Worm (Caenorhabditis elegans) whole organism, mixed stage, embryonic: ENCODE measurements around the gene glt-6.

Experiments
- M03D4.4 ChIP-seq: sonication (generic microtip); optimal IDR thresholded peaks from 2 replicates; lab custom pipeline; 2017; ENCODE audit warnings: mild to moderate bottlenecking, missing genetic modification characterization, missing compliant biosample characterization
- blmp-1 ChIP-seq: fragments of 150-350 bp; optimal IDR thresholded peaks from 2 replicates; lab custom pipeline; 2014; ENCODE audit warnings: missing biosample characterization, missing genetic modification characterization
- ceh-43 ChIP-seq: fragments of 200-800 bp; sonication (Bioruptor generic); optimal IDR thresholded peaks from 2 replicates; lab custom pipeline; 2018; ENCODE audit warnings: mild to moderate bottlenecking, missing genetic modification characterization, moderate library complexity, missing compliant biosample characterization
- ceh-83 ChIP-seq: fragments of 200-800 bp; sonication (Bioruptor generic); optimal IDR thresholded peaks from 2 replicates; lab custom pipeline; 2018; ENCODE audit warnings: mild to moderate bottlenecking, missing genetic modification characterization, missing compliant biosample characterization
- ces-1 ChIP-seq: fragments of 150-350 bp; optimal IDR thresholded peaks from 2 replicates; lab custom pipeline; 2014; ENCODE audit warnings: missing biosample characterization, missing genetic modification reagents, missing genetic modification characterization
- cnd-1 ChIP-seq: fragments of 200-800 bp; sonication (Bioruptor generic); optimal IDR thresholded peaks from 2 replicates; lab custom pipeline; 2018; ENCODE audit warnings: mild to moderate bottlenecking, missing genetic modification characterization, missing compliant biosample characterization
- drap-1 ChIP-seq: fragments of 200-800 bp; sonication (Bioruptor generic); optimal IDR thresholded peaks from 3 replicates; lab custom pipeline; 2018; ENCODE audit warnings: mild to moderate bottlenecking, missing genetic modification characterization, missing compliant biosample characterization
- elt-1 ChIP-seq: sonication (generic microtip); optimal IDR thresholded peaks from 2 replicates; lab custom pipeline; 2017; ENCODE audit warnings: missing genetic modification characterization, mild to moderate bottlenecking, missing compliant biosample characterization, antibody characterized with exemption, moderate library complexity, borderline replicate concordance; ENCODE audit not compliant: insufficient read depth
- elt-3 ChIP-seq: fragments of 150-350 bp; optimal IDR thresholded peaks from 2 replicates; lab custom pipeline; 2014; ENCODE audit warnings: missing biosample characterization, missing genetic modification characterization
- flh-1 ChIP-seq: fragments of 200-800 bp; sonication (Bioruptor generic); optimal IDR thresholded peaks from 2 replicates; lab custom pipeline; 2018; ENCODE audit warnings: mild to moderate bottlenecking, missing genetic modification characterization, moderate library complexity, missing compliant biosample characterization
- ham-2 ChIP-seq: fragments of 200-800 bp; sonication (Bioruptor generic); optimal IDR thresholded peaks from 2 replicates; lab custom pipeline; 2018; ENCODE audit warnings: mild to moderate bottlenecking, missing genetic modification characterization, missing compliant biosample characterization
- hlh-1 ChIP-seq: fragments of 150-350 bp; optimal IDR thresholded peaks from 2 replicates; lab custom pipeline; 2014; ENCODE audit warnings: missing biosample characterization, missing genetic modification reagents, missing genetic modification characterization
- lin-13 ChIP-seq: fragments of 150-350 bp; optimal IDR thresholded peaks from 2 replicates; lab custom pipeline; 2014; ENCODE audit warnings: missing biosample characterization, missing genetic modification characterization
- lin-32 ChIP-seq: fragments of 200-800 bp; sonication (Bioruptor generic); optimal IDR thresholded peaks from 2 replicates; lab custom pipeline; 2018; ENCODE audit warnings: mild to moderate bottlenecking, missing genetic modification characterization, missing compliant biosample characterization
- lsy-2 ChIP-seq: fragments of 150-350 bp; optimal IDR thresholded peaks from 2 replicates; lab custom pipeline; 2014; ENCODE audit warnings: missing biosample characterization, missing genetic modification characterization
- mab-5 ChIP-seq: fragments of 150-350 bp; optimal IDR thresholded peaks from 2 replicates; lab custom pipeline; 2014; ENCODE audit warnings: missing biosample characterization, missing genetic modification characterization
- mls-2 ChIP-seq: sonication (generic microtip); optimal IDR thresholded peaks from 2 replicates; lab custom pipeline; 2016; ENCODE audit warnings: mild to moderate bottlenecking, missing genetic modification characterization, moderate library complexity, missing compliant biosample characterization
- nhr-12 ChIP-seq: fragments of 150-350 bp; optimal IDR thresholded peaks from 2 replicates; lab custom pipeline; 2014; ENCODE audit warnings: missing biosample characterization, missing genetic modification characterization
- nhr-2 ChIP-seq: fragments of 150-350 bp; optimal IDR thresholded peaks from 2 replicates; lab custom pipeline; 2014; ENCODE audit warnings: missing biosample characterization, missing genetic modification characterization
- nhr-237 ChIP-seq: fragments of 150-350 bp; optimal IDR thresholded peaks from 2 replicates; lab custom pipeline; 2014; ENCODE audit warnings: missing biosample characterization, missing genetic modification characterization
- pha-4 ChIP-seq: fragments of 150-350 bp; optimal IDR thresholded peaks from 2 replicates; lab custom pipeline; 2018; ENCODE audit warnings: missing biosample characterization, missing genetic modification reagents, missing genetic modification characterization
- sem-2 ChIP-seq: fragments of 200-800 bp; sonication (Bioruptor generic); optimal IDR thresholded peaks from 2 replicates; lab custom pipeline; 2018; ENCODE audit warnings: mild to moderate bottlenecking, missing genetic modification characterization, missing compliant biosample characterization
- snpc-4 ChIP-seq: fragments of 150-350 bp; optimal IDR thresholded peaks from 2 replicates; lab custom pipeline; 2014; ENCODE audit warnings: missing biosample characterization, missing genetic modification characterization
- sptf-1 ChIP-seq: sonication (generic microtip); optimal IDR thresholded peaks from 2 replicates; lab custom pipeline; 2017; ENCODE audit warnings: mild to moderate bottlenecking, missing genetic modification characterization, moderate library complexity, missing compliant biosample characterization
- tbx-8 ChIP-seq: fragments of 200-800 bp; sonication (Bioruptor generic); optimal IDR thresholded peaks from 2 replicates; lab custom pipeline; 2018; ENCODE audit warnings: mild to moderate bottlenecking, missing genetic modification characterization, moderate library complexity, missing compliant biosample characterization
- unc-120 ChIP-seq: sonication (generic microtip); optimal IDR thresholded peaks from 2 replicates; lab custom pipeline; 2017; ENCODE audit warnings: missing genetic modification characterization, missing compliant biosample characterization; ENCODE audit not compliant: poor library complexity, severe bottlenecking
- unc-39 ChIP-seq: fragments of 150-350 bp; optimal IDR thresholded peaks from 2 replicates; lab custom pipeline; 2014; ENCODE audit warnings: missing biosample characterization, missing genetic modification characterization
- unc-62 ChIP-seq: fragments of 150-350 bp; optimal IDR thresholded peaks from 2 replicates; lab custom pipeline; 2014; ENCODE audit warnings: missing biosample characterization, missing genetic modification reagents, missing genetic modification characterization
- zip-8 ChIP-seq: fragments of 150-350 bp; optimal IDR thresholded peaks from 2 replicates; lab custom pipeline; 2014; ENCODE audit warnings: missing biosample characterization, missing genetic modification characterization

The glt-6 gene

ce11 chrIV:7467170-7467569 lies 36.3 kb upstream of the glt-6 start:
- no peak for TF ChIP-seq elt-1 (tag; lab: Kevin White, UChicago)
- TF ChIP-seq flh-1 (GFP tag; lab: Kevin White, UChicago) = no peak
- TF ChIP-seq lsy-2 (tag; lab: Kevin White, UChicago) = no peak
- TF ChIP-seq sem-2 (GFP tag; lab: Kevin White, UChicago) = no peak
- TF ChIP-seq ceh-43 = no peak
- no peak for TF ChIP-seq zip-8 (tag; lab: Kevin White, UChicago)
- TF ChIP-seq nhr-12 (tag; lab: Kevin White, UChicago) = no peak
- no peak for TF ChIP-seq elt-3 (tag; lab: Kevin White, UChicago)
- TF ChIP-seq lin-32 (GFP tag; lab: Kevin White, UChicago) = no peak
- TF ChIP-seq lin-13 (tag; lab: Kevin White, UChicago) = no peak
- TF ChIP-seq mab-5 (tag; lab: Kevin White, UChicago) = no peak
- TF ChIP-seq mls-2 (tag; lab: Kevin White, UChicago) = no peak
- no peak for TF ChIP-seq blmp-1 (tag; lab: Kevin White, UChicago)
- TF ChIP-seq sptf-1 (tag; lab: Kevin White, UChicago) = no peak
- TF ChIP-seq drap-1 (GFP tag; lab: Kevin White, UChicago) = no peak
- TF ChIP-seq tbx-8 (GFP tag; lab: Kevin White, UChicago) = no peak

- no peak for TF ChIP-seq snpc-4 (tag; lab: Kevin White, UChicago)
- TF ChIP-seq M03D4.4 = no peak
- no peak for TF ChIP-seq nhr-237
- no peak for TF ChIP-seq lsy-2 (tag; lab: Kevin White, UChicago)
- no peak for TF ChIP-seq drap-1 (GFP tag; lab: Kevin White, UChicago)
- no peak for TF ChIP-seq lin-13 (tag; lab: Kevin White, UChicago)
- no peak for TF ChIP-seq mab-5 (tag; lab: Kevin White, UChicago)
- no peak for TF ChIP-seq sptf-1 (tag; lab: Kevin White, UChicago)
- no peak for TF ChIP-seq blmp-1 (tag; lab: Kevin White, UChicago)
- TF ChIP-seq nhr-12 (tag; lab: Kevin White, UChicago) = no peak
- no peak for TF ChIP-seq ces-1 (GFP tag; lab: Kevin White, UChicago)
- TF ChIP-seq lin-32 (GFP tag; lab: Kevin White, UChicago) = no peak
- TF ChIP-seq sem-2 (GFP tag; lab: Kevin White, UChicago) = no peak
- no peak for TF ChIP-seq unc-62 (GFP tag; lab: Kevin White, UChicago)
- no peak for TF ChIP-seq tbx-8 (GFP tag; lab: Kevin White, UChicago)
- TF ChIP-seq nhr-2 (tag; lab: Kevin White, UChicago) = no peak
- TF ChIP-seq zip-8 (tag; lab: Kevin White, UChicago) = no peak
- no peak for TF ChIP-seq elt-1 (tag; lab: Kevin White, UChicago)
- no peak for TF ChIP-seq unc-39 (tag; lab: Kevin White, UChicago)
- TF ChIP-seq hlh-1 (tag; lab: Kevin White, UChicago) = no peak
Observed at ce11 chrIV:7468638-7469037, 34.8 kb upstream of the glt-6 start.

- no peak for TF ChIP-seq tbx-8 (GFP tag; lab: Kevin White, UChicago)
- no peak for TF ChIP-seq unc-39 (tag; lab: Kevin White, UChicago)
- no peak for TF ChIP-seq cnd-1
- no peak for TF ChIP-seq zip-8 (tag; lab: Kevin White, UChicago)
- TF ChIP-seq nhr-2 (tag; lab: Kevin White, UChicago) = no peak
- TF ChIP-seq ham-2 (GFP tag; lab: Kevin White, UChicago) = no peak
Observed at ce11 chrIV:7469782-7470413, 33.5 kb upstream of the glt-6 start, which contains the start of gene F55G1.7. TSS of gene F55G1.7 (minus strand) at chrIV:7469832.

- TF ChIP-seq tbx-8 (GFP tag; lab: Kevin White, UChicago) (no peak), mab-5 (tag; lab: Kevin White, UChicago) (no peak), snpc-4 (tag; lab: Kevin White, UChicago) (no peak), unc-120 (tag; lab: Kevin White, UChicago) (no peak), pha-4 (tag; lab: Kevin White, UChicago) (no peak), hlh-1 (tag; lab: Kevin White, UChicago) (no peak), M03D4.4 (no peak), ceh-83 (no peak), drap-1 (GFP tag; lab: Kevin White, UChicago) (no peak)
- TF ChIP-seq, all 35 proteins: peak for 0
Observed at ce11 chrIV:7473159-7473649, 30.2 kb upstream of the glt-6 start, which contains the start of the genes plk-3 and F55G1.6. TSS of gene plk-3 (minus strand) at chrIV:7473209. TSS of gene F55G1.6 (plus strand) at chrIV:7473517.
